Worm (Caenorhabditis elegans): ENCODE results near the gene arrd-22.

DNA sequence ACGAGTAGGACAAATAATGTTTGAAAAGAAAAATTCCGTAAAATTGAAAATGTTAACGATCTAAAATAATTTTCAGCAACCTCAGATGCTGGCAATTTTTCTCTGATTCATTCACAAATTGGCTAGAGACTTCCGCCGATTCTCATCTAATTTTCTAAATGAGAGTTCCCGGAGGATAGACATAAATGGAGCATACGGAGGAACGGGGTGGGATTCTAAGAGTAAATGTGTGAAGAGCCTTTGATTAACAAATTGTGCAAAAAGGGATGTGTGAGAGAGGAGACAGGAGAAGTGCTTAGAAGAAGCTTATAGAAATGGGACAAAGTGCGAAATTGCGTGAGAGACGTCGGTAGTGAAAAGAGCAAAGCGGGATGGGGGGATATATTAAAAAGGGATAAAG is 41.3 kb downstream of the arrd-22 start:
- no peak for TF ChIP-seq lin-11 (tag; optimal IDR thresholded peaks at IDR 0.05)
- no peak for TF ChIP-seq pha-4 (tag; optimal IDR thresholded peaks at IDR 0.05)
- no peak for TF ChIP-seq ama-1 (optimal IDR thresholded peaks at IDR 0.05)
- TF ChIP-seq eyg-1 (tag; optimal IDR thresholded peaks at IDR 0.05) = no peak
- no peak for TF ChIP-seq ceh-9 (tag; optimal IDR thresholded peaks at IDR 0.05)
- no peak for TF ChIP-seq zip-5 (tag; optimal IDR thresholded peaks at IDR 0.05)
- TF ChIP-seq nfya-1 (tag; optimal IDR thresholded peaks at IDR 0.05) = no peak
- TF ChIP-seq ceh-34 (tag; optimal IDR thresholded peaks at IDR 0.05) = no peak
- no peak for TF ChIP-seq pag-3 (tag; optimal IDR thresholded peaks at IDR 0.05; ENCODE audit: borderline replicate concordance)

Measured in whole organism, late embryonic.